Worm (Caenorhabditis elegans): ENCODE data around the gene clec-35.

Gene clec-35

DNA sequence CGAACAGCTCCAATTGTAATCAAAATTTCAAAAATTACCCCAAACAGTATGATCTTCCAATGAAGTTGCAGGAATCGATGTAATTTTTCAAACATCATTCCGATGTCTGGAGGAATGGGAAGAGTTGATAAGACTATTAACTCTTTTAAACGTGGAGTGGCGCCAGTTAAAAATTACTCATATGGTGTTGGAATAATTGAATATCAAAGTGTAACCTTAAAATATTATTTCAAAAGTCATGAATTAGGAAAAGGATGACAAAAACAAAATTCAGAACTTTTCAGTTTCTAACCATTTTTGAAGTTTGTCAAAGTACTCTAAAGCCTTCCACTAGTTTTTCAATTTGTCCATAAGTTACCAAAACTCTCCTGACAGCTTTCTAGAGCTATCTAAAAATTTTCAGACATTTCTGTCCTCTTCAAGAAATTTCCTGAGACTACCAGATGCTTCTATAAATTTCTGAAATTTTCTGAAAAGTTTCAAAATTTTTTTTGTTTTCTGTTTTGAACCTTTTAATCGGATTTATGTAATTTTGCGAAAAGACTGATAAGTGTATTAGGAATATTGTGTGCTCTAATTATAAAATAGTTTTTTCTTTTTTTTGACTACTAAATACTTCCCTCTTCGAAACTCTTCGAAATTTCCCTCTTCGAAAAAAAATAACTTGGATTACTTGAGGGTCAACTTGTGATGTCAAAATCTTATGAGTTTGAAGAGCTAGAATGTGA is at the start of gene clec-35, which contains the start of gene clec-27:
clec-35 (minus strand) TSS at position 101 of the 728 bp plus-strand sequence.
clec-27 (plus strand) TSS at position 678 of the 728 bp plus-strand sequence.
- TF ChIP-seq daf-19 (GFP tag; conservative IDR thresholded peaks at IDR 0.05) (no peak), ceh-62 (tag; optimal IDR thresholded peaks at IDR 0.05) (no peak), pha-4 (GFP tag; IDR thresholded peaks at IDR 0.05) (no peak), pha-4 (tag; optimal IDR thresholded peaks at IDR 0.05) (no peak), nhr-41 (GFP tag; IDR thresholded peaks at IDR 0.05) (no peak), nhr-111 (GFP tag; optimal IDR thresholded peaks at IDR 0.05) (no peak), set-16 (GFP tag; IDR thresholded peaks at IDR 0.05) (no peak), egl-43 (GFP tag; IDR thresholded peaks at IDR 0.05) (no peak), skn-1 (tag; optimal IDR thresholded peaks at IDR 0.05) (no peak), sdz-12 (GFP tag; optimal IDR thresholded peaks at IDR 0.05) (no peak), lin-13 (GFP tag; optimal IDR thresholded peaks at IDR 0.05) (no peak), unc-130 (GFP tag; optimal IDR thresholded peaks at IDR 0.05) (no peak), lin-1 (GFP tag; IDR thresholded peaks at IDR 0.05) (no peak), zip-2 (tag; optimal IDR thresholded peaks at IDR 0.05) (no peak), attf-4 (tag; optimal IDR thresholded peaks at IDR 0.05) (no peak)

DNA sequence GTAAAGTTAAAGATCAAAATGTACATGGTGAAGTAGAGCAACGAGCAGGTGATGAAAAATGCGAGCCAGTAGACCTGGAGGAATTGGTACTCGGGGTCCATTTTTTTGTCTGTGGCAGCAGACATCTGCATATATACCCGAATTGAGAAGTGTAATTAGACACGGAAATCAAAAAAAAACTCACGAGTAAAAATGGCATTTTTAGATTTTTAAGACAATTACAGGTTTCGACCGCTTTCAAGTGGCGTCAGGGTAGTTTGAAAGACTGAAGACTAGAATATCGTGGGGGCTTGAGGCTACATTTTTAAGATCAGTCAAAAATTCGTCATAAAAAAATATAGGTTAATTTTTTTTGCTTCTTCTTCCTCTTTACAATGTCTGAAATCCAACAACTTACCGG is 48.9 kb upstream of the clec-35 start, which contains the start of gene srd-68:
srd-68 (minus strand) TSS at position 101 of the 400 bp plus-strand sequence.
- TF ChIP-seq nhr-102 (tag; optimal IDR thresholded peaks at IDR 0.05) = no peak
- TF ChIP-seq ces-1 (GFP tag; optimal IDR thresholded peaks at IDR 0.05) = no peak
- no peak for TF ChIP-seq nhr-25 (tag; optimal IDR thresholded peaks at IDR 0.05; ENCODE audit: borderline replicate concordance, insufficient read depth)
- no peak for TF ChIP-seq madf-5 (GFP tag; IDR thresholded peaks at IDR 0.05)
- TF ChIP-seq nhr-11 (tag; optimal IDR thresholded peaks at IDR 0.05) = no peak
- no peak for TF ChIP-seq zfp-3 (GFP tag; conservative IDR thresholded peaks at IDR 0.05)
- no peak for TF ChIP-seq D1046.2 (GFP tag; IDR thresholded peaks at IDR 0.05)
- TF ChIP-seq dmd-6 (GFP tag; IDR thresholded peaks at IDR 0.05) = no peak
- no peak for TF ChIP-seq lin-13 (GFP tag; optimal IDR thresholded peaks at IDR 0.05)
- TF ChIP-seq snpc-1.2 (GFP tag; IDR thresholded peaks at IDR 0.05) = no peak
- no peak for TF ChIP-seq nhr-76 (tag; optimal IDR thresholded peaks at IDR 0.05)
- no peak for TF ChIP-seq mdl-1 (tag; optimal IDR thresholded peaks at IDR 0.05)
- TF ChIP-seq Y105C5A.15 (GFP tag; IDR thresholded peaks at IDR 0.05) = no peak
- no peak for TF ChIP-seq Y48G9A.11 (GFP tag; IDR thresholded peaks at IDR 0.05)
- TF ChIP-seq lin-29 (GFP tag; IDR thresholded peaks at IDR 0.05) = no peak
- no peak for TF ChIP-seq php-3 (GFP tag; IDR thresholded peaks at IDR 0.05)
- TF ChIP-seq mxl-3 (GFP tag; optimal IDR thresholded peaks at IDR 0.05) = no peak
- TF ChIP-seq aly-2 (tag; optimal IDR thresholded peaks at IDR 0.05) = no peak

DNA sequence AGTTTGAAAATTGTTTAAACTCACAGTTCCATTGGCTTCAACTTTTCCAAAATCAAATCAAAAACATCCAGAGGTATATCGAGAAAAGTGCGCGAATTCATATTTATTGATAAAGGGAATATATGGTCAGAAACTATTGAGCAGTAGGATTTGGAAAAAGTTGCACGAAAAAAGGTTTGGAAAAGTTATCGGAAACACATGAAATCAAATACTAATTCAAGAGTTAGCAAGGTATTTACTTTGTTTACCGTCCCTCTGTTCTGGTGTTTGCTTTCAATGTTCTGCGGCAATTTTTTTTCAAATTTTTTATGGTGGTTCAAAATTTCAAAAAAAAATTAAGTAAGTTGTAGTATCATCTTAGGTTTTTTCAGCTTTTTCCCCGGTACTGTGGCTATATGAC is 45.5 kb upstream of the clec-35 start, which contains the start of gene fbxa-45:
fbxa-45 (minus strand) TSS at position 101 of the 400 bp plus-strand sequence.
- TF ChIP-seq rbr-2 (tag; optimal IDR thresholded peaks at IDR 0.05) = no peak
- no peak for TF ChIP-seq lim-7 (GFP tag; IDR thresholded peaks at IDR 0.05)
- no peak for TF ChIP-seq ctbp-1 (GFP tag; IDR thresholded peaks at IDR 0.05)
- TF ChIP-seq lin-1 (GFP tag; IDR thresholded peaks at IDR 0.05) = no peak
- no peak for TF ChIP-seq hlh-11 (tag; optimal IDR thresholded peaks at IDR 0.05)
- TF ChIP-seq F26F4.8 (GFP tag; conservative IDR thresholded peaks at IDR 0.05) = no peak
